Fruit fly (Drosophila melanogaster) whole organism, embryonic: Measurements from ENCODE around the gene CG13029.
A peak's percentile ranks its signal among the peaks of the same experiment; 100 is the strongest.

Source experiments
- Awh ChIP-seq: fragments of 200-800 bp; sonication (Bioruptor generic); IDR thresholded peaks from 2 replicates; pipeline ENCODE4, ENCODE4 v1.3.6; 2022; ENCODE audit warnings: missing biosample characterization, missing genetic modification characterization
- B-H2 ChIP-seq: fragments of 200-800 bp; sonication (Bioruptor generic); optimal IDR thresholded peaks from 2 replicates; lab custom pipeline; 2018; ENCODE audit warnings: missing biosample characterization, mild to moderate bottlenecking, missing genetic modification characterization
- Bteb2 ChIP-seq: fragments of 200-800 bp; sonication (Bioruptor generic); optimal IDR thresholded peaks from 2 replicates; lab custom pipeline; 2016; ENCODE audit warnings: missing biosample characterization, missing genetic modification characterization
- CG12769 ChIP-seq: fragments of 200-800 bp; sonication (Bioruptor generic); optimal IDR thresholded peaks from 2 replicates; lab custom pipeline; 2019; ENCODE audit warnings: missing biosample characterization, mild to moderate bottlenecking, missing genetic modification characterization, moderate library complexity
- CG13424 ChIP-seq: fragments of 200-800 bp; sonication (Bioruptor generic); optimal IDR thresholded peaks from 2 replicates; lab custom pipeline; 2019; ENCODE audit warnings: missing biosample characterization, mild to moderate bottlenecking, missing genetic modification characterization, moderate library complexity
- CG14667 ChIP-seq: fragments of 200-800 bp; sonication (Bioruptor generic); IDR thresholded peaks from 2 replicates; pipeline ENCODE4 v1.3.6; 2022; ENCODE audit warnings: missing biosample characterization, missing genetic modification characterization
- CG14860 ChIP-seq: fragments of 200-800 bp; sonication (Bioruptor generic); IDR thresholded peaks from 3 replicates; pipeline ENCODE4 v1.3.6; 2022; ENCODE audit warnings: missing biosample characterization, missing genetic modification characterization; ENCODE audit not compliant: partially characterized antibody
- CG17385 ChIP-seq: fragments of 200-800 bp; sonication (Bioruptor generic); optimal IDR thresholded peaks from 3 replicates; lab custom pipeline; 2018; ENCODE audit warnings: missing biosample characterization, mild to moderate bottlenecking, missing genetic modification characterization
- CG17829 ChIP-seq: fragments of 200-800 bp; optimal IDR thresholded peaks from 2 replicates; lab custom pipeline; 2019; ENCODE audit warnings: missing biosample characterization, mild to moderate bottlenecking, missing genetic modification characterization, moderate library complexity
- CG2199 ChIP-seq: fragments of 200-800 bp; sonication (Bioruptor generic); IDR thresholded peaks from 3 replicates; pipeline ENCODE4 v1.3.6; 2022; ENCODE audit warnings: missing biosample characterization, missing genetic modification characterization
- CG30403 ChIP-seq: fragments of 200-800 bp; sonication (Bioruptor generic); optimal IDR thresholded peaks from 3 replicates; lab custom pipeline; 2016; ENCODE audit warnings: missing biosample characterization, missing genetic modification characterization
- CG31224 ChIP-seq: fragments of 200-800 bp; sonication (Bioruptor generic); IDR thresholded peaks from 2 replicates; pipeline ENCODE4 v1.3.6; 2022; ENCODE audit warnings: missing biosample characterization, missing genetic modification characterization
- CG3281 ChIP-seq: fragments of 200-800 bp; sonication (Bioruptor generic); optimal IDR thresholded peaks from 3 replicates; lab custom pipeline; 2017; ENCODE audit warnings: missing biosample characterization, mild to moderate bottlenecking, missing genetic modification characterization
- CG34422 ChIP-seq: fragments of 200-800 bp; sonication (Bioruptor generic); IDR thresholded peaks from 3 replicates; pipeline ENCODE4 v1.3.6; 2022; ENCODE audit warnings: missing biosample characterization, missing genetic modification characterization
- CG3726 ChIP-seq: fragments of 200-800 bp; sonication (Bioruptor generic); IDR thresholded peaks from 3 replicates; pipeline ENCODE4, ENCODE4 v1.3.6; 2022; ENCODE audit warnings: missing biosample characterization, missing genetic modification characterization
- CG3838 ChIP-seq: fragments of 200-800 bp; sonication (Bioruptor generic); optimal IDR thresholded peaks from 3 replicates; lab custom pipeline; 2016; ENCODE audit warnings: missing biosample characterization, missing genetic modification characterization
- CG42726 ChIP-seq: fragments of 200-800 bp; sonication (Bioruptor generic); IDR thresholded peaks from 2 replicates; pipeline ENCODE4 v1.3.6; 2022; ENCODE audit warnings: missing biosample characterization, missing genetic modification characterization; ENCODE audit not compliant: partially characterized antibody
- CG5953 ChIP-seq: fragments of 200-800 bp; sonication (Bioruptor generic); IDR thresholded peaks from 2 replicates; pipeline ENCODE4 v1.3.6; 2022; ENCODE audit warnings: missing biosample characterization, missing genetic modification characterization
- CG7745 ChIP-seq: fragments of 200-800 bp; sonication (Bioruptor generic); optimal IDR thresholded peaks from 2 replicates; lab custom pipeline; 2018; ENCODE audit warnings: missing biosample characterization, mild to moderate bottlenecking, missing genetic modification characterization, moderate library complexity
- CG7786 ChIP-seq: fragments of 200-800 bp; sonication (Bioruptor generic); optimal IDR thresholded peaks from 2 replicates; lab custom pipeline; 2016; ENCODE audit warnings: missing biosample characterization, missing genetic modification characterization
- CG8924 ChIP-seq: fragments of 200-800 bp; optimal IDR thresholded peaks from 3 replicates; lab custom pipeline; 2019; ENCODE audit warnings: missing biosample characterization, mild to moderate bottlenecking, missing genetic modification characterization, moderate library complexity
- Chrac-16 ChIP-seq: fragments of 200-800 bp; sonication (Bioruptor generic); optimal IDR thresholded peaks from 3 replicates; lab custom pipeline; 2016; ENCODE audit warnings: missing biosample characterization, missing genetic modification characterization
- D ChIP-seq, 2 experiments: fragments of 200-800 bp in 1 of 2; fragments of >200 bp in 1 of 2; sonication (Bioruptor generic) in 1 of 2; optimal IDR thresholded peaks; 2 replicates in 1 of 2; 3 replicates in 1 of 2; lab custom pipeline; 2017; ENCODE audit warnings: mild to moderate bottlenecking in 1 of 2, missing biosample characterization in 1 of 2, missing genetic modification characterization in 1 of 2, missing genetic modification reagents in 1 of 2
- Dbx ChIP-seq: fragments of 200-800 bp; sonication (Bioruptor generic); IDR thresholded peaks from 3 replicates; pipeline ENCODE4 v1.3.6; 2022; ENCODE audit warnings: missing biosample characterization, missing genetic modification characterization
- Deaf1 ChIP-seq: fragments of 200-800 bp; optimal IDR thresholded peaks from 3 replicates; lab custom pipeline; 2019; ENCODE audit warnings: missing biosample characterization, mild to moderate bottlenecking, missing genetic modification characterization, moderate library complexity
- Dp ChIP-seq: fragments of 200-800 bp; sonication (Bioruptor generic); optimal IDR thresholded peaks from 2 replicates; lab custom pipeline; 2018; ENCODE audit warnings: missing biosample characterization, mild to moderate bottlenecking, missing genetic modification characterization, moderate library complexity
- HmgD ChIP-seq: fragments of 200-800 bp; sonication (Bioruptor generic); optimal IDR thresholded peaks from 3 replicates; lab custom pipeline; 2016; ENCODE audit warnings: missing biosample characterization, missing genetic modification characterization
- Jarid2 ChIP-seq: fragments of 200-800 bp; sonication (Bioruptor generic); optimal IDR thresholded peaks from 3 replicates; lab custom pipeline; 2017; ENCODE audit warnings: mild to moderate bottlenecking, missing biosample characterization, missing genetic modification reagents, missing genetic modification characterization
- Kr ChIP-seq: fragments of 200-800 bp; sonication (Bioruptor generic); optimal IDR thresholded peaks from 2 replicates; lab custom pipeline; 2017; ENCODE audit warnings: missing biosample characterization, mild to moderate bottlenecking, missing genetic modification characterization
- Mad ChIP-seq: fragments of 200-800 bp; sonication (Bioruptor generic); optimal IDR thresholded peaks from 2 replicates; lab custom pipeline; 2016; ENCODE audit warnings: missing biosample characterization, missing genetic modification characterization
- NK7.1 ChIP-seq: fragments of 200-800 bp; sonication (Bioruptor generic); optimal IDR thresholded peaks from 3 replicates; lab custom pipeline; 2016; ENCODE audit warnings: missing biosample characterization, missing genetic modification characterization
- Oli ChIP-seq: fragments of 200-800 bp; sonication (Bioruptor generic); optimal IDR thresholded peaks from 2 replicates; lab custom pipeline; 2018; ENCODE audit warnings: missing biosample characterization, mild to moderate bottlenecking, missing genetic modification characterization, moderate library complexity
- Pdp1 ChIP-seq, 2 experiments: fragments of 200-800 bp; sonication (Bioruptor generic); optimal IDR thresholded peaks; 3 replicates each; lab custom pipeline; 2016; ENCODE audit warnings: missing biosample characterization in 2 of 2, missing genetic modification characterization in 2 of 2, mild to moderate bottlenecking in 1 of 2, moderate library complexity in 1 of 2
- Poxn ChIP-seq: fragments of 200-800 bp; sonication (Bioruptor generic); IDR thresholded peaks from 2 replicates; pipeline ENCODE4 v1.3.6; 2022; ENCODE audit warnings: missing biosample characterization, missing genetic modification characterization
- Six4 ChIP-seq: fragments of 200-800 bp; sonication (Bioruptor generic); optimal IDR thresholded peaks from 2 replicates; lab custom pipeline; 2016; ENCODE audit warnings: missing biosample characterization, missing genetic modification characterization
- Vsx1 ChIP-seq: fragments of 200-800 bp; sonication (Bioruptor generic); optimal IDR thresholded peaks from 2 replicates; lab custom pipeline; 2017; ENCODE audit warnings: missing biosample characterization, mild to moderate bottlenecking, missing genetic modification characterization, missing genetic modification reagents
- al ChIP-seq: fragments of 200-800 bp; sonication (Bioruptor generic); IDR thresholded peaks from 2 replicates; pipeline ENCODE4 v1.3.6; 2022; ENCODE audit warnings: missing biosample characterization, missing genetic modification characterization
- ara ChIP-seq: fragments of 200-800 bp; sonication (Bioruptor generic); IDR thresholded peaks from 2 replicates; pipeline ENCODE4 v1.3.6; 2022; ENCODE audit warnings: missing biosample characterization, missing genetic modification characterization
- cad ChIP-seq: fragments of >200 bp; optimal IDR thresholded peaks from 2 replicates; lab custom pipeline; 2017; ENCODE audit warnings: missing biosample characterization, missing genetic modification characterization
- eyg ChIP-seq: fragments of 200-800 bp; sonication (Bioruptor generic); optimal IDR thresholded peaks from 3 replicates; lab custom pipeline; 2016; ENCODE audit warnings: missing biosample characterization, missing genetic modification characterization
- fd102C ChIP-seq: fragments of 200-800 bp; sonication (Bioruptor generic); optimal IDR thresholded peaks from 2 replicates; lab custom pipeline; 2018; ENCODE audit warnings: missing biosample characterization, mild to moderate bottlenecking, missing genetic modification characterization, moderate library complexity
- ftz-f1 ChIP-seq: fragments of 200-800 bp; sonication (Bioruptor generic); optimal IDR thresholded peaks from 2 replicates; lab custom pipeline; 2016; ENCODE audit warnings: missing biosample characterization, missing genetic modification characterization
- gfzf ChIP-seq: fragments of 200-800 bp; sonication (Bioruptor generic); optimal IDR thresholded peaks from 2 replicates; lab custom pipeline; 2016; ENCODE audit warnings: missing biosample characterization, mild to moderate bottlenecking, missing genetic modification characterization, moderate library complexity
- gt ChIP-seq: fragments of 200-800 bp; sonication (Bioruptor generic); IDR thresholded peaks from 2 replicates; pipeline ENCODE4 v1.3.6; 2022; ENCODE audit warnings: missing biosample characterization, missing genetic modification characterization
- lmd ChIP-seq: fragments of 200-800 bp; sonication (Bioruptor generic); IDR thresholded peaks from 2 replicates; pipeline ENCODE4 v1.3.6; 2022; ENCODE audit warnings: missing biosample characterization, missing genetic modification characterization
- maf-S ChIP-seq: fragments of 200-800 bp; sonication (Bioruptor generic); optimal IDR thresholded peaks from 2 replicates; lab custom pipeline; 2016; ENCODE audit warnings: missing biosample characterization, missing genetic modification characterization
- pan ChIP-seq, 4 experiments: fragments of >200 bp in 3 of 4; fragments of 200-800 bp in 1 of 4; sonication (Bioruptor generic) in 1 of 4; optimal IDR thresholded peaks in 3 of 4; IDR thresholded peaks in 1 of 4; 2 replicates each; pipeline versions ENCODE4 v1.3.6 to Lab custom; 2017 to 2022; ENCODE audit warnings: missing biosample characterization in 2 of 4, missing genetic modification characterization in 2 of 4, mixed read lengths in 1 of 4
- tna ChIP-seq: fragments of 200-800 bp; sonication (Bioruptor generic); IDR thresholded peaks from 2 replicates; pipeline ENCODE4 v1.3.6; 2022; ENCODE audit warnings: missing biosample characterization, missing genetic modification characterization; ENCODE audit not compliant: partially characterized antibody
- zfh1 ChIP-seq: fragments of 200-800 bp; sonication (Bioruptor generic); IDR thresholded peaks from 3 replicates; pipeline ENCODE4 v1.3.6; 2022; ENCODE audit warnings: missing biosample characterization, missing genetic modification characterization

The CG13029 gene

dm6 chr3L:16876785-16877468, 16.5 kb downstream of the CG13029 start, which contains the start of gene CG32170 (continued):
- TF ChIP-seq CG12769 (tag; lab: Kevin White, UChicago) (peak; percentile 2), CG34422 (GFP tag; lab: Robert Waterston, UW) (no peak), pan (optimal IDR thresholded peaks at IDR 0.05; lab: Kevin White, UChicago) (no peak), pan (GFP tag; optimal IDR thresholded peaks at IDR 0.05 in 1 of 2, IDR thresholded peaks at IDR 0.05 in 1 of 2) (peak in 1 of 2 experiments; percentile 38), CG8924 (tag; lab: Kevin White, UChicago) (no peak), CG14860 (GFP tag; lab: Robert Waterston, UW) (no peak), Oli (tag; lab: Kevin White, UChicago) (no peak), CG7786 (GFP tag; lab: Kevin White, UChicago) (no peak), Kr (GFP tag; lab: Kevin White, UChicago) (no peak), CG14667 (GFP tag; lab: Robert Waterston, UW) (no peak), Six4 (no peak), CG17829 (tag; lab: Kevin White, UChicago) (no peak), gt (GFP tag; lab: Robert Waterston, UW) (no peak), CG17385 (GFP tag; lab: Kevin White, UChicago) (no peak), Chrac-16 (GFP tag; lab: Kevin White, UChicago) (no peak), Dp (GFP tag; lab: Kevin White, UChicago) (no peak), B-H2 (GFP tag; lab: Kevin White, UChicago) (peak; percentile 65), Dbx (GFP tag; lab: Robert Waterston, UW) (peak; percentile 44; the same call in 1 of the 3 replicates), Bteb2 (GFP tag; lab: Kevin White, UChicago) (no peak), fd102C (GFP tag; lab: Kevin White, UChicago) (no peak), Poxn (GFP tag; lab: Robert Waterston, UW) (no peak), CG30403 (GFP tag; lab: Kevin White, UChicago) (no peak), CG3281 (GFP tag; lab: Kevin White, UChicago) (no peak), maf-S (GFP tag; lab: Kevin White, UChicago) (no peak), eyg (GFP tag; lab: Kevin White, UChicago) (no peak), tna (GFP tag; lab: Robert Waterston, UW) (no peak), CG13424 (tag; lab: Kevin White, UChicago) (no peak), D (optimal IDR thresholded peaks at IDR 0.05; lab: Kevin White, UChicago) (no peak), D (GFP tag; optimal IDR thresholded peaks at IDR 0.05; lab: Kevin White, UChicago) (no peak), CG3726 (GFP tag; lab: Robert Waterston, UW) (no peak), Mad (GFP tag; lab: Kevin White, UChicago) (no peak), Vsx1 (GFP tag; lab: Kevin White, UChicago) (peak; percentile 68), CG5953 (GFP tag; lab: Robert Waterston, UW) (no peak), CG3838 (GFP tag; lab: Kevin White, UChicago) (no peak), Jarid2 (GFP tag; lab: Kevin White, UChicago) (peak; percentile 27), CG42726 (GFP tag; lab: Robert Waterston, UW) (no peak), cad (GFP tag; lab: Kevin White, UChicago) (no peak), CG2199 (GFP tag; lab: Robert Waterston, UW) (no peak), CG7745 (tag; lab: Kevin White, UChicago) (no peak), CG31224 (GFP tag; lab: Robert Waterston, UW) (peak; percentile 78), lmd (GFP tag; lab: Robert Waterston, UW) (no peak), zfh1 (GFP tag; lab: Robert Waterston, UW) (no peak), NK7.1 (GFP tag; lab: Kevin White, UChicago) (no peak), Awh (GFP tag; lab: Robert Waterston, UW) (peak; percentile 78), gfzf (GFP tag; lab: Kevin White, UChicago) (no peak), Pdp1 (GFP tag; optimal IDR thresholded peaks at IDR 0.05; lab: Kevin White, UChicago) (peak in 1 of 2 experiments; percentile 22), ara (GFP tag; lab: Robert Waterston, UW) (no peak), HmgD (GFP tag; lab: Kevin White, UChicago) (no peak), al (GFP tag; lab: Robert Waterston, UW) (no peak), Deaf1 (peak; percentile 56), ftz-f1 (GFP tag; lab: Kevin White, UChicago) (peak; percentile 80)
